Worm (Caenorhabditis elegans): ENCODE data around the gene C24A3.1.
A peak's percentile ranks its signal among the peaks of the same experiment; 100 is the strongest.

- TF ChIP-seq ztf-23 (GFP tag; IDR thresholded peaks at IDR 0.05) (0 out of 2 replicates have a peak, but pooled peaks have one; percentile 55), T22C8.4 (GFP tag; IDR thresholded peaks at IDR 0.05) (no peak), ref-1 (GFP tag; conservative IDR thresholded peaks at IDR 0.05) (no peak), cog-1 (tag; optimal IDR thresholded peaks at IDR 0.05) (peak; percentile 21)
Measured at ce11 chrX:8969111-8970048, 29.5 kb upstream of the C24A3.1 start.

Measured in whole organism, midembryonic.